Worm (Caenorhabditis elegans) whole organism, L4 larva: ENCODE data around the gene B0252.5.

Source experiments
- Y75B8A.6 ChIP-seq: fragments of 200-800 bp; sonication (Bioruptor generic); IDR thresholded peaks from 2 replicates; pipeline ENCODE4 v1.3.6; 2022; ENCODE audit warnings: missing genetic modification reagents, missing genetic modification characterization, missing compliant biosample characterization
- ceh-20 ChIP-seq: fragments of 200-800 bp; sonication (Bioruptor generic); IDR thresholded peaks from 2 replicates; pipeline ENCODE4 v1.3.6; 2022; ENCODE audit warnings: missing genetic modification reagents, missing genetic modification characterization, missing compliant biosample characterization
- lin-13 ChIP-seq: fragments of 150-350 bp; optimal IDR thresholded peaks from 2 replicates; lab custom pipeline; 2014; ENCODE audit warnings: missing biosample characterization, missing genetic modification reagents, missing genetic modification characterization
- lin-29 ChIP-seq: fragments of 200-800 bp; sonication (Bioruptor generic); IDR thresholded peaks from 2 replicates; pipeline ENCODE4 v1.3.6; 2022; ENCODE audit warnings: missing genetic modification reagents, missing genetic modification characterization, missing compliant biosample characterization
- mdl-1 ChIP-seq, 2 experiments: fragments of 150-350 bp in 1 of 2; sonication (generic microtip) in 1 of 2; optimal IDR thresholded peaks; 2 replicates each; lab custom pipeline; 2014 to 2017; ENCODE audit warnings: missing biosample characterization in 2 of 2, missing genetic modification characterization in 2 of 2
- nhr-11 ChIP-seq: fragments of 150-350 bp; optimal IDR thresholded peaks from 2 replicates; lab custom pipeline; 2014; ENCODE audit warnings: missing biosample characterization, missing genetic modification characterization
- sdz-12 ChIP-seq: fragments of 200-800 bp; sonication (Bioruptor generic); optimal IDR thresholded peaks from 2 replicates; lab custom pipeline; 2018; ENCODE audit warnings: mild to moderate bottlenecking, missing genetic modification characterization, missing compliant biosample characterization
- unc-130 ChIP-seq: sonication (generic microtip); optimal IDR thresholded peaks from 2 replicates; lab custom pipeline; 2016; ENCODE audit warnings: missing genetic modification reagents, missing genetic modification characterization, missing compliant biosample characterization

ce11 chrII:6908689-6909088 is 10.0 kb downstream of the B0252.5 start:
- TF ChIP-seq mdl-1 (tag; optimal IDR thresholded peaks at IDR 0.05; lab: Kevin White, UChicago) (peak in 1 of 2 experiments; percentile 9), nhr-11 (no peak), lin-13 (GFP tag; lab: Kevin White, UChicago) (no peak), sdz-12 (GFP tag; lab: Kevin White, UChicago) (no peak), unc-130 (no peak), Y75B8A.6 (GFP tag; lab: Robert Waterston, UW) (no peak), ceh-20 (GFP tag; lab: Robert Waterston, UW) (no peak), lin-29 (no peak)
